Worm (Caenorhabditis elegans) whole organism, L2 larva: ENCODE measurements around the gene srw-100.

Experiments
- C34F6.9 ChIP-seq: fragments of 150-350 bp; optimal IDR thresholded peaks from 2 replicates; lab custom pipeline; 2014; ENCODE audit warnings: missing biosample characterization, missing genetic modification characterization
- R02D3.7 ChIP-seq: fragments of 150-350 bp; optimal IDR thresholded peaks from 2 replicates; lab custom pipeline; 2014; ENCODE audit warnings: missing biosample characterization, missing genetic modification characterization
- alr-1 ChIP-seq: fragments of 150-350 bp; optimal IDR thresholded peaks from 2 replicates; lab custom pipeline; 2014; ENCODE audit warnings: missing biosample characterization, missing genetic modification characterization
- ama-1 ChIP-seq: fragments of 150-350 bp; optimal IDR thresholded peaks from 2 replicates; lab custom pipeline; 2018; ENCODE audit warnings: inconsistent platforms
- blmp-1 ChIP-seq: sonication (generic microtip); optimal IDR thresholded peaks from 2 replicates; lab custom pipeline; 2017; ENCODE audit warnings: missing genetic modification characterization, mild to moderate bottlenecking, missing compliant biosample characterization, antibody characterized with exemption, moderate library complexity; ENCODE audit not compliant: insufficient read depth
- ceh-82 ChIP-seq: fragments of 150-350 bp; optimal IDR thresholded peaks from 2 replicates; lab custom pipeline; 2014; ENCODE audit warnings: missing biosample characterization, missing genetic modification characterization
- crh-2 ChIP-seq: sonication (generic microtip); optimal IDR thresholded peaks from 2 replicates; lab custom pipeline; 2017; ENCODE audit warnings: missing biosample characterization, missing genetic modification characterization
- dmd-4 ChIP-seq: sonication (generic microtip); optimal IDR thresholded peaks from 2 replicates; lab custom pipeline; 2017; ENCODE audit warnings: missing biosample characterization, missing genetic modification characterization
- elt-1 ChIP-seq: fragments of 150-350 bp; optimal IDR thresholded peaks from 2 replicates; lab custom pipeline; 2014; ENCODE audit warnings: missing biosample characterization, missing genetic modification characterization
- elt-3 ChIP-seq: sonication (generic microtip); optimal IDR thresholded peaks from 2 replicates; lab custom pipeline; 2017; ENCODE audit warnings: missing biosample characterization, missing genetic modification characterization
- fos-1 ChIP-seq: fragments of 150-350 bp; optimal IDR thresholded peaks from 2 replicates; lab custom pipeline; 2014; ENCODE audit warnings: missing biosample characterization, missing genetic modification characterization
- gmeb-1 ChIP-seq: fragments of 150-350 bp; optimal IDR thresholded peaks from 2 replicates; lab custom pipeline; 2014; ENCODE audit warnings: missing biosample characterization, missing genetic modification characterization
- lin-13 ChIP-seq: fragments of 150-350 bp; optimal IDR thresholded peaks from 2 replicates; lab custom pipeline; 2014; ENCODE audit warnings: missing biosample characterization, missing genetic modification reagents, missing genetic modification characterization
- lsy-2 ChIP-seq, 2 experiments: fragments of 150-350 bp in 1 of 2; sonication (generic microtip) in 1 of 2; optimal IDR thresholded peaks; 2 replicates each; lab custom pipeline; 2014 to 2017; ENCODE audit warnings: missing biosample characterization in 2 of 2, missing genetic modification characterization in 2 of 2
- mbf-1 ChIP-seq: sonication (generic microtip); optimal IDR thresholded peaks from 2 replicates; lab custom pipeline; 2017; ENCODE audit warnings: missing biosample characterization, missing genetic modification characterization
- mdl-1 ChIP-seq, 2 experiments: fragments of 150-350 bp in 1 of 2; sonication (generic microtip) in 1 of 2; optimal IDR thresholded peaks; 2 replicates each; lab custom pipeline; 2017; ENCODE audit warnings: missing biosample characterization in 2 of 2, missing genetic modification characterization in 2 of 2
- nhr-10 ChIP-seq: sonication (generic microtip); optimal IDR thresholded peaks from 2 replicates; lab custom pipeline; 2017; ENCODE audit warnings: missing biosample characterization, missing genetic modification characterization
- nhr-11 ChIP-seq: fragments of 150-350 bp; optimal IDR thresholded peaks from 2 replicates; lab custom pipeline; 2014; ENCODE audit warnings: missing biosample characterization, missing genetic modification characterization
- nhr-12 ChIP-seq: fragments of 150-350 bp; optimal IDR thresholded peaks from 2 replicates; lab custom pipeline; 2014; ENCODE audit warnings: missing biosample characterization, missing genetic modification characterization
- nhr-21 ChIP-seq: fragments of 150-350 bp; optimal IDR thresholded peaks from 2 replicates; lab custom pipeline; 2014; ENCODE audit warnings: missing biosample characterization, missing genetic modification characterization
- nhr-23 ChIP-seq: fragments of 150-350 bp; optimal IDR thresholded peaks from 2 replicates; lab custom pipeline; 2014; ENCODE audit warnings: missing biosample characterization, missing genetic modification reagents, missing genetic modification characterization
- nhr-25 ChIP-seq: fragments of 150-350 bp; sonication (generic microtip); optimal IDR thresholded peaks from 3 replicates; lab custom pipeline; 2014; ENCODE audit warnings: missing biosample characterization, missing genetic modification characterization
- nhr-77 ChIP-seq: fragments of 150-350 bp; optimal IDR thresholded peaks from 2 replicates; lab custom pipeline; 2014; ENCODE audit warnings: missing biosample characterization, missing genetic modification characterization
- peb-1 ChIP-seq: fragments of 150-350 bp; optimal IDR thresholded peaks from 2 replicates; lab custom pipeline; 2014; ENCODE audit warnings: missing biosample characterization, missing genetic modification characterization
- sma-3 ChIP-seq: sonication (generic microtip); optimal IDR thresholded peaks from 2 replicates; lab custom pipeline; 2016; ENCODE audit warnings: missing genetic modification reagents, missing genetic modification characterization, missing compliant biosample characterization
- sma-9 ChIP-seq, 2 experiments: fragments of 150-350 bp in 1 of 2; sonication (generic microtip) in 1 of 2; optimal IDR thresholded peaks; 2 replicates each; lab custom pipeline; 2014 to 2016; ENCODE audit warnings: missing genetic modification characterization in 2 of 2, mild to moderate bottlenecking in 1 of 2, missing biosample characterization in 1 of 2, missing compliant biosample characterization in 1 of 2, missing genetic modification reagents in 1 of 2, moderate library complexity in 1 of 2
- snpc-4 ChIP-seq: fragments of 150-350 bp; optimal IDR thresholded peaks from 2 replicates; lab custom pipeline; 2014; ENCODE audit warnings: missing biosample characterization, missing genetic modification characterization
- unc-39 ChIP-seq: fragments of 150-350 bp; optimal IDR thresholded peaks from 2 replicates; lab custom pipeline; 2014; ENCODE audit warnings: missing biosample characterization, missing genetic modification characterization
- unc-55 ChIP-seq: fragments of 150-350 bp; sonication (generic microtip); optimal IDR thresholded peaks from 3 replicates; lab custom pipeline; 2014; ENCODE audit warnings: missing biosample characterization, missing genetic modification reagents, missing genetic modification characterization
- unc-62 ChIP-seq: fragments of 150-350 bp; optimal IDR thresholded peaks from 2 replicates; lab custom pipeline; 2014; ENCODE audit warnings: missing biosample characterization, missing genetic modification reagents, missing genetic modification characterization
- zag-1 ChIP-seq: fragments of 150-350 bp; optimal IDR thresholded peaks from 2 replicates; lab custom pipeline; 2014; ENCODE audit warnings: missing biosample characterization, missing genetic modification characterization
- ztf-1 ChIP-seq: fragments of 200-800 bp; sonication (Bioruptor generic); conservative IDR thresholded peaks from 2 replicates; pipeline ENCODE4 v1.3.6; 2022; ENCODE audit warnings: missing genetic modification characterization, missing compliant biosample characterization
- ztf-11 ChIP-seq: sonication (generic microtip); optimal IDR thresholded peaks from 2 replicates; lab custom pipeline; 2017; ENCODE audit warnings: missing biosample characterization, missing genetic modification characterization

Gene srw-100

DNA sequence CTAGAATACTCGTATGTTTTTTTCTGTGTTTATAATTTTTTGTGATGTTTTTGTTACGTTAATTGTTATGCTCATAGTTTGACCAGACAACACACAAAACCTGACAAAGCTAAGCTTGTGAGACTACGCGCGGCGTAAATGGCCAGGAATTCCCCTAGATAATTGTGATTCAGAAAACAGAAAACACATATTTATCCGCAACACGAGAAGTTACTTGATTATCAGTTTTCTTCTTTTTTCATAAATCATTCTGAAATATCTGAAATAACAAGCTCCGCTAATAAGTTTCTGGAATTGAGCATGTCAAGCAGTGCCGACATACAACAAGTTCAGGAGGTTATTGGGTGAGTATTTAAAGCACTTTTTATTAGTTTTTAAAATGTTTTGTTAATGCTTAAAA, at the start of gene srw-100:
Gene srw-100, plus strand, starts transcription at position 301 of the 400 bp plus-strand sequence.
- TF ChIP-seq nhr-23: no peak
- TF ChIP-seq unc-39: no peak
- TF ChIP-seq elt-3 (tag; lab: Kevin White, UChicago): no peak
- no peak for TF ChIP-seq lsy-2 (tag; optimal IDR thresholded peaks at IDR 0.05; lab: Kevin White, UChicago)
- TF ChIP-seq gmeb-1 (tag; lab: Kevin White, UChicago): no peak
- TF ChIP-seq snpc-4 (tag; lab: Kevin White, UChicago): no peak
- no peak for TF ChIP-seq nhr-25 (tag; lab: Kevin White, UChicago)
- no peak for TF ChIP-seq mbf-1 (tag; lab: Kevin White, UChicago)
- TF ChIP-seq zag-1 (tag; lab: Kevin White, UChicago): no peak
- TF ChIP-seq sma-9 (GFP tag; optimal IDR thresholded peaks at IDR 0.05; lab: Kevin White, UChicago): no peak
- no peak for TF ChIP-seq sma-9 (tag; optimal IDR thresholded peaks at IDR 0.05; lab: Kevin White, UChicago)
- TF ChIP-seq nhr-77 (tag; lab: Kevin White, UChicago): no peak
- TF ChIP-seq nhr-12 (tag; lab: Kevin White, UChicago): no peak
- no peak for TF ChIP-seq ama-1 (lab: Kevin White, UChicago)
- TF ChIP-seq R02D3.7 (tag; lab: Kevin White, UChicago): no peak
- no peak for TF ChIP-seq fos-1 (tag; lab: Kevin White, UChicago)
- TF ChIP-seq elt-1 (tag; lab: Kevin White, UChicago): no peak
- no peak for TF ChIP-seq nhr-10 (tag; lab: Kevin White, UChicago)
- TF ChIP-seq unc-62: no peak
- no peak for TF ChIP-seq nhr-11 (tag; lab: Kevin White, UChicago)

DNA sequence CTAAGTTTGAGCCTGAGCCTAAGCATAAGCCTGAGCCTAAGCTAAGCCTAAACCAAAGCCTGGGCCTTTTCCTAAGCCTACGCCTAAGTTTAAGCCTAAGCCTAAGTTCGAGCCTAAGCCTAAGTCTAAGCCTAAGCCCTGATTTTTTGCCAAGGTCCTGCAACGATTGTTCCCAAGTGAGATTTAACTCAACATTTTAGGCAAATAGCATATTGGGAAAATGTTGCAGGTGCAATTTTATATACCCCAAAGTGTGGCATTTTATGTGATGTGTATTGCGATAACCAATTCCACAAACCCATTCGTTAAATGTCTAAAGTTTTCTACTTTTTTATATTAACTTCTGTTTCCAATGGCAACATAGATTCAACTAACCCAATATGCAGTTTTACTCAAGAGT, 48.7 kb upstream of the srw-100 start, which contains the start of gene irld-40:
Gene irld-40, plus strand, starts transcription at position 301 of the 400 bp plus-strand sequence.
- TF ChIP-seq crh-2 (tag; lab: Kevin White, UChicago) (no peak), blmp-1 (tag; lab: Kevin White, UChicago) (no peak), unc-39 (no peak), ceh-82 (tag; lab: Kevin White, UChicago) (no peak), unc-55 (no peak), ztf-1 (GFP tag; lab: Robert Waterston, UW) (no peak), elt-3 (tag; lab: Kevin White, UChicago) (no peak)
- TF ChIP-seq, all 48 proteins: peak for 0

DNA sequence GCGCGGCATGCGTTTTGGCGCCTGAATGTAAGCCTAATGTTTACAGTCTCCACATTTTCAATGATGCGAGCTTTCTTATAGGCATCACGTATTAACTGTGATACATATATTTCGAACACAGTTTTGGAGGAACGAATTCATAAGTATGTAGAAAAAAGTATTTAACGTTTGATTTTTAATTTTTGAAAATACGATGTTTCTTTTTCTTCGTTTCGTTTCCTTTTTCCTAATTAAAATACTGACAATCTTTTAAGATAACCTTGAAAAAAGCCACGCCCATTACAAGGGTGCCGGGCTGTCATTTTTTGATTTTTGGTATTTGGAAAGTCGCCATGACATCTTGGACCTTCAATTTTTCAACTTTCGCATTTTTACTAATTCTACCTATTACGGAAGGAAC, 46.1 kb upstream of the srw-100 start, which contains the start of gene K04F1.9:
Gene K04F1.9, plus strand, starts transcription at position 301 of the 400 bp plus-strand sequence.
- TF ChIP-seq snpc-4 (tag; lab: Kevin White, UChicago): no peak
- TF ChIP-seq nhr-10 (tag; lab: Kevin White, UChicago): no peak
- no peak for TF ChIP-seq ztf-11 (tag; lab: Kevin White, UChicago)
- TF ChIP-seq ztf-1 (GFP tag; lab: Robert Waterston, UW): no peak
- no peak for TF ChIP-seq nhr-23
- TF ChIP-seq, all 48 proteins: peak for 0

ce11 chrV:1666904-1667303, 44.1 kb upstream of the srw-100 start, which contains the start of gene K04F1.8:
Gene K04F1.8 (plus strand): TSS chrV:1667204.
- no peak for TF ChIP-seq mdl-1 (tag; optimal IDR thresholded peaks at IDR 0.05; lab: Kevin White, UChicago)
- TF ChIP-seq R02D3.7 (tag; lab: Kevin White, UChicago): no peak
- TF ChIP-seq alr-1 (tag; lab: Kevin White, UChicago): no peak
- TF ChIP-seq lin-13 (GFP tag; lab: Kevin White, UChicago): no peak
- TF ChIP-seq unc-39: no peak
- no peak for TF ChIP-seq dmd-4
- TF ChIP-seq mbf-1 (tag; lab: Kevin White, UChicago): no peak
- no peak for TF ChIP-seq sma-3 (GFP tag; lab: Kevin White, UChicago)
- TF ChIP-seq peb-1 (tag; lab: Kevin White, UChicago): no peak
- no peak for TF ChIP-seq crh-2 (tag; lab: Kevin White, UChicago)
- TF ChIP-seq snpc-4 (tag; lab: Kevin White, UChicago): no peak

ce11 chrV:1668216-1668615, 42.8 kb upstream of the srw-100 start, which contains the start of gene irld-42:
Gene irld-42 (plus strand): TSS chrV:1668516.
- TF ChIP-seq C34F6.9: no peak
- TF ChIP-seq nhr-21 (tag; lab: Kevin White, UChicago): no peak
- TF ChIP-seq elt-1 (tag; lab: Kevin White, UChicago): no peak
